Fruit fly (Drosophila melanogaster) whole organism, embryonic: Measurements from ENCODE around the gene CG11882.

Source experiments
- Atf3 ChIP-seq: fragments of 200-800 bp; sonication (Bioruptor generic); optimal IDR thresholded peaks from 3 replicates; lab custom pipeline; 2016; ENCODE audit warnings: missing biosample characterization, missing genetic modification characterization
- Awh ChIP-seq: fragments of 200-800 bp; sonication (Bioruptor generic); IDR thresholded peaks from 2 replicates; pipeline ENCODE4, ENCODE4 v1.3.6; 2022; ENCODE audit warnings: missing biosample characterization, missing genetic modification characterization
- CG10274 ChIP-seq: fragments of 200-800 bp; sonication (Bioruptor generic); optimal IDR thresholded peaks from 3 replicates; lab custom pipeline; 2017; ENCODE audit warnings: missing biosample characterization, mild to moderate bottlenecking, missing genetic modification characterization
- CG12104 ChIP-seq: fragments of 200-800 bp; sonication (Bioruptor generic); optimal IDR thresholded peaks from 3 replicates; lab custom pipeline; 2016; ENCODE audit warnings: missing biosample characterization, missing genetic modification characterization
- CG13424 ChIP-seq: fragments of 200-800 bp; sonication (Bioruptor generic); optimal IDR thresholded peaks from 2 replicates; lab custom pipeline; 2019; ENCODE audit warnings: missing biosample characterization, mild to moderate bottlenecking, missing genetic modification characterization, moderate library complexity
- CG14860 ChIP-seq: fragments of 200-800 bp; sonication (Bioruptor generic); IDR thresholded peaks from 3 replicates; pipeline ENCODE4 v1.3.6; 2022; ENCODE audit warnings: missing biosample characterization, missing genetic modification characterization; ENCODE audit not compliant: partially characterized antibody
- CG15479 ChIP-seq: fragments of 200-800 bp; sonication (Bioruptor generic); optimal IDR thresholded peaks from 3 replicates; lab custom pipeline; 2019; ENCODE audit warnings: missing biosample characterization, mild to moderate bottlenecking, missing genetic modification characterization, moderate library complexity
- CG15696 ChIP-seq: fragments of 200-800 bp; sonication (Bioruptor generic); optimal IDR thresholded peaks from 2 replicates; lab custom pipeline; 2019; ENCODE audit warnings: missing biosample characterization, mild to moderate bottlenecking, missing genetic modification characterization, moderate library complexity
- CG1792 ChIP-seq: fragments of 200-800 bp; sonication (Bioruptor generic); optimal IDR thresholded peaks from 2 replicates; lab custom pipeline; 2016; ENCODE audit warnings: missing biosample characterization, missing genetic modification characterization
- CG1832 ChIP-seq: fragments of 200-800 bp; sonication (Bioruptor generic); optimal IDR thresholded peaks from 2 replicates; lab custom pipeline; 2017; ENCODE audit warnings: missing biosample characterization, mild to moderate bottlenecking, missing genetic modification characterization, inconsistent platforms
- CG30431 ChIP-seq: fragments of 200-800 bp; sonication (Bioruptor generic); optimal IDR thresholded peaks from 2 replicates; lab custom pipeline; 2017; ENCODE audit warnings: missing biosample characterization, missing genetic modification characterization
- CG33213 ChIP-seq: fragments of 200-800 bp; sonication (Bioruptor generic); optimal IDR thresholded peaks from 3 replicates; lab custom pipeline; 2016; ENCODE audit warnings: missing biosample characterization, missing genetic modification characterization
- CG33557 ChIP-seq: fragments of 200-800 bp; sonication (Bioruptor generic); optimal IDR thresholded peaks from 2 replicates; lab custom pipeline; 2019; ENCODE audit warnings: missing biosample characterization, mild to moderate bottlenecking, missing genetic modification characterization, moderate library complexity
- CG4707 ChIP-seq: fragments of 200-800 bp; sonication (Bioruptor generic); optimal IDR thresholded peaks from 2 replicates; lab custom pipeline; 2018; ENCODE audit warnings: missing biosample characterization, mild to moderate bottlenecking, missing genetic modification characterization, moderate library complexity
- CG6689 ChIP-seq: fragments of 200-800 bp; sonication (Bioruptor generic); IDR thresholded peaks from 2 replicates; pipeline ENCODE4 v1.3.6; 2022; ENCODE audit warnings: missing biosample characterization, missing genetic modification characterization
- CG7928 ChIP-seq: fragments of 200-800 bp; sonication (Bioruptor generic); optimal IDR thresholded peaks from 2 replicates; lab custom pipeline; 2017; ENCODE audit warnings: missing biosample characterization, mild to moderate bottlenecking, missing genetic modification characterization
- Elba2 ChIP-seq: fragments of 200-800 bp; sonication (Bioruptor generic); optimal IDR thresholded peaks from 3 replicates; lab custom pipeline; 2016; ENCODE audit warnings: missing biosample characterization, missing genetic modification characterization
- H15 ChIP-seq: fragments of 200-800 bp; sonication (Bioruptor generic); IDR thresholded peaks from 3 replicates; pipeline ENCODE4 v1.3.6; 2022; ENCODE audit warnings: missing biosample characterization, missing genetic modification characterization
- HHEX ChIP-seq: fragments of 200-800 bp; sonication (Bioruptor generic); optimal IDR thresholded peaks from 3 replicates; lab custom pipeline; 2017; ENCODE audit warnings: missing biosample characterization, mild to moderate bottlenecking, missing genetic modification characterization, missing genetic modification reagents
- Hey ChIP-seq: fragments of 200-800 bp; sonication (Bioruptor generic); optimal IDR thresholded peaks from 3 replicates; lab custom pipeline; 2018; ENCODE audit warnings: missing biosample characterization, mild to moderate bottlenecking, missing genetic modification characterization
- Mrtf ChIP-seq: fragments of 200-800 bp; sonication (Bioruptor generic); IDR thresholded peaks from 3 replicates; pipeline ENCODE4 v1.3.6; 2022; ENCODE audit warnings: missing biosample characterization, missing genetic modification characterization
- Oli ChIP-seq: fragments of 200-800 bp; sonication (Bioruptor generic); optimal IDR thresholded peaks from 2 replicates; lab custom pipeline; 2018; ENCODE audit warnings: missing biosample characterization, mild to moderate bottlenecking, missing genetic modification characterization, moderate library complexity
- Sin3A ChIP-seq: fragments of >200 bp; optimal IDR thresholded peaks from 2 replicates; lab custom pipeline; 2018
- Spps ChIP-seq: fragments of 200-800 bp; sonication (Bioruptor generic); optimal IDR thresholded peaks from 2 replicates; lab custom pipeline; 2018; ENCODE audit warnings: missing biosample characterization, mild to moderate bottlenecking, missing genetic modification characterization
- Sry-β ChIP-seq: fragments of 200-800 bp; sonication (Bioruptor generic); optimal IDR thresholded peaks from 2 replicates; lab custom pipeline; 2018; ENCODE audit warnings: missing biosample characterization, mild to moderate bottlenecking, missing genetic modification characterization, moderate library complexity
- Ssrp ChIP-seq: fragments of 200-800 bp; sonication (Bioruptor generic); optimal IDR thresholded peaks from 2 replicates; lab custom pipeline; 2018; ENCODE audit warnings: missing biosample characterization, mild to moderate bottlenecking, missing genetic modification characterization, moderate library complexity
- Tbp ChIP-seq: fragments of >200 bp; optimal IDR thresholded peaks from 2 replicates; lab custom pipeline; 2018; ENCODE audit warnings: missing biosample characterization, missing genetic modification characterization
- Xbp1 ChIP-seq: fragments of 200-800 bp; sonication (Bioruptor generic); optimal IDR thresholded peaks from 3 replicates; lab custom pipeline; 2016; ENCODE audit warnings: missing biosample characterization, mild to moderate bottlenecking, missing genetic modification characterization
- bab2 ChIP-seq: fragments of 200-800 bp; sonication (Bioruptor generic); optimal IDR thresholded peaks from 2 replicates; lab custom pipeline; 2016; ENCODE audit warnings: missing biosample characterization, missing genetic modification characterization
- bcd ChIP-seq: fragments of 200-800 bp; sonication (Bioruptor generic); optimal IDR thresholded peaks from 2 replicates; lab custom pipeline; 2017; ENCODE audit warnings: missing biosample characterization, mild to moderate bottlenecking, missing genetic modification characterization
- bsh ChIP-seq, 2 experiments: fragments of 200-800 bp; sonication (Bioruptor generic); optimal IDR thresholded peaks; 2 replicates each; lab custom pipeline; 2017 to 2018; ENCODE audit warnings: mild to moderate bottlenecking in 2 of 2, missing biosample characterization in 2 of 2, missing genetic modification characterization in 2 of 2, moderate library complexity in 1 of 2
- chif ChIP-seq, 2 experiments: fragments of 200-800 bp; sonication (Bioruptor generic); optimal IDR thresholded peaks; 3 replicates each; lab custom pipeline; 2016; ENCODE audit warnings: missing biosample characterization in 2 of 2, missing genetic modification characterization in 2 of 2
- crc ChIP-seq: fragments of 200-800 bp; sonication (Bioruptor generic); optimal IDR thresholded peaks from 2 replicates; lab custom pipeline; 2016; ENCODE audit warnings: missing biosample characterization, missing genetic modification characterization
- cwo ChIP-seq: fragments of 200-800 bp; sonication (Bioruptor generic); optimal IDR thresholded peaks from 3 replicates; lab custom pipeline; 2017; ENCODE audit warnings: missing biosample characterization, missing genetic modification characterization, mild to moderate bottlenecking, moderate library complexity, missing genetic modification reagents
- dati ChIP-seq: fragments of 200-800 bp; sonication (Bioruptor generic); IDR thresholded peaks from 2 replicates; pipeline ENCODE4 v1.3.6; 2022; ENCODE audit warnings: missing biosample characterization, missing genetic modification characterization
- dmrt99B ChIP-seq: fragments of 200-800 bp; sonication (Bioruptor generic); optimal IDR thresholded peaks from 2 replicates; lab custom pipeline; 2018; ENCODE audit warnings: missing biosample characterization, mild to moderate bottlenecking, missing genetic modification characterization, moderate library complexity
- eve ChIP-seq, 2 experiments: fragments of >200 bp; optimal IDR thresholded peaks; 2 replicates each; lab custom pipeline; 2017; ENCODE audit warnings: missing biosample characterization in 2 of 2, missing genetic modification characterization in 2 of 2
- grn ChIP-seq: fragments of 200-800 bp; sonication (Bioruptor generic); optimal IDR thresholded peaks from 3 replicates; lab custom pipeline; 2017; ENCODE audit warnings: missing biosample characterization, missing genetic modification characterization
- hth ChIP-seq: fragments of >200 bp; optimal IDR thresholded peaks from 2 replicates; lab custom pipeline; 2017; ENCODE audit warnings: inconsistent platforms
- inv ChIP-seq: fragments of 200-800 bp; sonication (Bioruptor generic); IDR thresholded peaks from 2 replicates; pipeline ENCODE4 v1.3.6; 2022; ENCODE audit warnings: missing biosample characterization, missing genetic modification characterization; ENCODE audit not compliant: partially characterized antibody
- luna ChIP-seq: fragments of 200-800 bp; sonication (Bioruptor generic); optimal IDR thresholded peaks from 2 replicates; lab custom pipeline; 2016; ENCODE audit warnings: missing biosample characterization, missing genetic modification characterization
- mirr ChIP-seq: fragments of 200-800 bp; sonication (Bioruptor generic); optimal IDR thresholded peaks from 3 replicates; lab custom pipeline; 2018; ENCODE audit warnings: missing biosample characterization, mild to moderate bottlenecking, missing genetic modification characterization
- pan ChIP-seq, 4 experiments: fragments of >200 bp in 3 of 4; fragments of 200-800 bp in 1 of 4; sonication (Bioruptor generic) in 1 of 4; optimal IDR thresholded peaks in 3 of 4; IDR thresholded peaks in 1 of 4; 2 replicates each; pipeline versions ENCODE4 v1.3.6 to Lab custom; 2017 to 2022; ENCODE audit warnings: missing biosample characterization in 2 of 4, missing genetic modification characterization in 2 of 4, mixed read lengths in 1 of 4
- pzg ChIP-seq: fragments of 200-800 bp; sonication (Bioruptor generic); optimal IDR thresholded peaks from 3 replicates; lab custom pipeline; 2018; ENCODE audit warnings: missing biosample characterization, mild to moderate bottlenecking, missing genetic modification characterization, moderate library complexity
- repo ChIP-seq: fragments of 200-800 bp; sonication (Bioruptor generic); optimal IDR thresholded peaks from 2 replicates; lab custom pipeline; 2016; ENCODE audit warnings: missing biosample characterization, missing genetic modification characterization
- schlank ChIP-seq: fragments of 200-800 bp; sonication (Bioruptor generic); optimal IDR thresholded peaks from 2 replicates; lab custom pipeline; 2018; ENCODE audit warnings: missing biosample characterization, mild to moderate bottlenecking, missing genetic modification characterization
- sna ChIP-seq: fragments of 200-800 bp; sonication (Bioruptor generic); IDR thresholded peaks from 2 replicates; pipeline ENCODE4 v1.3.6; 2022; ENCODE audit warnings: missing biosample characterization, missing genetic modification characterization; ENCODE audit not compliant: partially characterized antibody
- tin ChIP-seq: fragments of 200-800 bp; sonication (Bioruptor generic); optimal IDR thresholded peaks from 3 replicates; lab custom pipeline; 2016; ENCODE audit warnings: missing biosample characterization, missing genetic modification characterization
- tup ChIP-seq: fragments of 200-800 bp; sonication (Bioruptor generic); optimal IDR thresholded peaks from 2 replicates; lab custom pipeline; 2016; ENCODE audit warnings: missing biosample characterization, mild to moderate bottlenecking, missing genetic modification characterization, moderate library complexity
- zen ChIP-seq: fragments of 200-800 bp; sonication (Bioruptor generic); optimal IDR thresholded peaks from 3 replicates; lab custom pipeline; 2018; ENCODE audit warnings: missing biosample characterization, mild to moderate bottlenecking, missing genetic modification characterization, moderate library complexity

Gene CG11882

DNA sequence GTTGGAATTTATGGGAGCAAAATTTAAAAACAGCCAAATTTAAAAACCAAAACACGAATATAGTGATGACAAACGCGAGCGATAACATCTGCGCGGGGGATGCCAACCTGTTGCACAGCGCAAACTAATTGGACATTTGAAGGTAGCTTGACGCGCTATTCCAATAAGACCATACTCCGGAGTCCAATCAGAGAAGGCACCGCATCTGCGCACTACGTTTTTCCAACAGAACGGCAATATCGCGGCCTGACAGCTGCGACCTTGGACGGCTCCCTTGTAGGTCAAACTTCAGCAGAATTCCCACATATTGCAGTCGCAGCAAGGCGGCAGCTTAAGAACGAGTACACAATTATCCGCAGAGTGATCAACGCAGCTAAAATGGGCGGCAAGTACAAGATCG lies at the start of gene CG11882, which contains the start of gene Pglym78 (continued):
- TF ChIP-seq mirr (GFP tag; lab: Kevin White, UChicago) (peak; percentile 34), CG15696 (no peak), crc (GFP tag; lab: Kevin White, UChicago) (no peak), bab2 (GFP tag; lab: Kevin White, UChicago) (peak; percentile 51), luna (GFP tag; lab: Kevin White, UChicago) (no peak), H15 (no peak), grn (GFP tag; lab: Kevin White, UChicago) (peak; percentile 67), Atf3 (no peak), CG15479 (GFP tag; lab: Kevin White, UChicago) (no peak), CG12104 (GFP tag; lab: Kevin White, UChicago) (no peak), Awh (GFP tag; lab: Robert Waterston, UW) (no peak), eve (GFP tag; optimal IDR thresholded peaks at IDR 0.05; lab: Kevin White, UChicago) (no peak), CG30431 (no peak), CG1792 (GFP tag; lab: Kevin White, UChicago) (no peak), inv (peak; percentile 30; the same call in 1 of the 2 replicates), bsh (GFP tag; optimal IDR thresholded peaks at IDR 0.05; lab: Kevin White, UChicago) (no peak), CG6689 (GFP tag; lab: Robert Waterston, UW) (peak; percentile 22; the same call in 1 of the 2 replicates), repo (GFP tag; lab: Kevin White, UChicago) (no peak), bcd (GFP tag; lab: Kevin White, UChicago) (peak; percentile 37), zen (tag; lab: Kevin White, UChicago) (no peak), dati (GFP tag; lab: Robert Waterston, UW) (no peak), CG10274 (GFP tag; lab: Kevin White, UChicago) (no peak), sna (GFP tag; lab: Robert Waterston, UW) (0 out of 2 replicates have a peak, but pooled peaks have one; percentile 57), tin (GFP tag; lab: Kevin White, UChicago) (peak; percentile 45), HHEX (GFP tag; lab: Kevin White, UChicago) (no peak), CG33557 (no peak), hth (lab: Kevin White, UChicago) (no peak), tup (GFP tag; lab: Kevin White, UChicago) (no peak), CG33213 (peak; percentile 60), Spps (tag; lab: Kevin White, UChicago) (no peak), CG14860 (GFP tag; lab: Robert Waterston, UW) (no peak), Tbp (GFP tag; lab: Kevin White, UChicago) (no peak), pzg (GFP tag; lab: Kevin White, UChicago) (peak; percentile 98), Hey (tag; lab: Kevin White, UChicago) (no peak), Sry-β (GFP tag; lab: Kevin White, UChicago) (no peak), dmrt99B (tag; lab: Kevin White, UChicago) (no peak), CG7928 (GFP tag; lab: Kevin White, UChicago) (peak; percentile 17), schlank (tag; lab: Kevin White, UChicago) (no peak), chif (GFP tag; optimal IDR thresholded peaks at IDR 0.05; lab: Kevin White, UChicago) (peak in 1 of 2 experiments; percentile 25), Mrtf (GFP tag; lab: Robert Waterston, UW) (no peak), Ssrp (tag; lab: Kevin White, UChicago) (no peak), Oli (tag; lab: Kevin White, UChicago) (no peak), Sin3A (peak; percentile 66), Elba2 (peak; percentile 81), CG13424 (tag; lab: Kevin White, UChicago) (peak; percentile 29), CG1832 (GFP tag; lab: Kevin White, UChicago) (no peak), pan (optimal IDR thresholded peaks at IDR 0.05; lab: Kevin White, UChicago) (no peak), pan (GFP tag; optimal IDR thresholded peaks at IDR 0.05 in 1 of 2, IDR thresholded peaks at IDR 0.05 in 1 of 2) (peak in 1 of 2 experiments; percentile 39), cwo (GFP tag; lab: Kevin White, UChicago) (no peak), Xbp1 (GFP tag; lab: Kevin White, UChicago) (peak; percentile 52), CG4707 (GFP tag; lab: Kevin White, UChicago) (no peak)
